Worm (Caenorhabditis elegans) whole organism, early embryonic: ENCODE results near the gene C08F11.3.

Source experiments
- ama-1 ChIP-seq: fragments of 150-350 bp; optimal IDR thresholded peaks from 2 replicates; lab custom pipeline; 2014
- hmbx-1 ChIP-seq: sonication (generic microtip); optimal IDR thresholded peaks from 2 replicates; lab custom pipeline; 2016; ENCODE audit warnings: mild to moderate bottlenecking, missing genetic modification characterization, missing compliant biosample characterization
- hnd-1 ChIP-seq: sonication (generic microtip); optimal IDR thresholded peaks from 2 replicates; lab custom pipeline; 2016; ENCODE audit warnings: missing genetic modification characterization, missing compliant biosample characterization

- TF ChIP-seq ama-1 (lab: Kevin White, UChicago) (no peak), hnd-1 (tag; lab: Kevin White, UChicago) (no peak), hmbx-1 (tag; lab: Kevin White, UChicago) (no peak)
These were observed at the start of gene C08F11.3 for ce11 chrIV:13619203-13619602.
